Worm (Caenorhabditis elegans) whole organism, midembryonic: ENCODE measurements around the gene F56A11.4.

ENCODE experiments used
- T22C8.4 ChIP-seq: fragments of 200-800 bp; sonication (Bioruptor generic); IDR thresholded peaks from 2 replicates; pipeline ENCODE4 v1.3.6; 2022; ENCODE audit warnings: missing genetic modification characterization, missing compliant biosample characterization
- cog-1 ChIP-seq: sonication (generic microtip); optimal IDR thresholded peaks from 2 replicates; lab custom pipeline; 2016; ENCODE audit warnings: missing genetic modification characterization, missing compliant biosample characterization
- flt-1 ChIP-seq: fragments of 200-800 bp; sonication (Bioruptor generic); IDR thresholded peaks from 2 replicates; pipeline ENCODE4 v1.3.6; 2022; ENCODE audit warnings: missing genetic modification characterization, missing compliant biosample characterization
- klf-2 ChIP-seq: fragments of 200-800 bp; sonication (Bioruptor generic); conservative IDR thresholded peaks from 2 replicates; pipeline ENCODE4 v1.3.6; 2022; ENCODE audit warnings: missing genetic modification reagents, missing genetic modification characterization, missing compliant biosample characterization
- med-1 ChIP-seq: sonication (generic microtip); optimal IDR thresholded peaks from 2 replicates; lab custom pipeline; 2017; ENCODE audit warnings: missing genetic modification characterization, mild to moderate bottlenecking, missing compliant biosample characterization, antibody characterized with exemption, missing genetic modification reagents; ENCODE audit not compliant: insufficient read depth
- ref-1 ChIP-seq: fragments of 200-800 bp; sonication (Bioruptor generic); conservative IDR thresholded peaks from 2 replicates; pipeline ENCODE4 v1.3.6; 2022; ENCODE audit warnings: missing genetic modification reagents, missing genetic modification characterization, missing compliant biosample characterization
- tab-1 ChIP-seq: fragments of 200-800 bp; sonication (Bioruptor generic); IDR thresholded peaks from 2 replicates; pipeline ENCODE4 v1.3.6; 2022; ENCODE audit warnings: missing genetic modification characterization, missing compliant biosample characterization
- ztf-23 ChIP-seq: fragments of 200-800 bp; sonication (Bioruptor generic); IDR thresholded peaks from 2 replicates; pipeline ENCODE4 v1.3.6; 2022; ENCODE audit warnings: missing genetic modification reagents, missing genetic modification characterization, missing compliant biosample characterization
- ztf-29 ChIP-seq: fragments of 200-800 bp; sonication (Bioruptor generic); IDR thresholded peaks from 2 replicates; pipeline ENCODE4 v1.3.6; 2022; ENCODE audit warnings: missing genetic modification reagents, missing genetic modification characterization, missing compliant biosample characterization

ce11 chrIV:504495-504894 is 43.6 kb upstream of the F56A11.4 start:
- TF ChIP-seq klf-2 (GFP tag; lab: Robert Waterston, UW) (no peak), flt-1 (no peak), tab-1 (GFP tag; lab: Robert Waterston, UW) (no peak), ztf-23 (GFP tag; lab: Robert Waterston, UW) (no peak), cog-1 (no peak), ztf-29 (GFP tag; lab: Robert Waterston, UW) (no peak), med-1 (GFP tag; lab: Kevin White, UChicago) (no peak), T22C8.4 (GFP tag; lab: Robert Waterston, UW) (no peak), ref-1 (GFP tag; lab: Robert Waterston, UW) (no peak)
